Fruit fly (Drosophila melanogaster): ENCODE data around the gene Dbct.

Dbct gene

dm6 chrX:15078394-15078793 lies 7.5 kb upstream of the Dbct start (continued):
- TF ChIP-seq CG34422 (GFP tag; IDR thresholded peaks at IDR 0.05) (no peak), lbe (GFP tag; optimal IDR thresholded peaks at IDR 0.05) (no peak), Med (GFP tag) (peak; percentile 24), Aef1 (GFP tag; IDR thresholded peaks at IDR 0.05) (no peak), CG13624 (GFP tag; optimal IDR thresholded peaks at IDR 0.05) (peak; percentile 22), run (tag; optimal IDR thresholded peaks at IDR 0.05) (peak; percentile 84), br (optimal IDR thresholded peaks at IDR 0.05) (no peak), MTF-1 (GFP tag; optimal IDR thresholded peaks at IDR 0.05; ENCODE audit: borderline replicate concordance) (peak; percentile 48), trh (GFP tag; optimal IDR thresholded peaks at IDR 0.05) (no peak), CG10147 (GFP tag; optimal IDR thresholded peaks at IDR 0.05) (no peak), CG5245 (GFP tag; optimal IDR thresholded peaks at IDR 0.05) (no peak), Bdp1 (GFP tag; optimal IDR thresholded peaks at IDR 0.05) (no peak), Dfd (GFP tag; optimal IDR thresholded peaks at IDR 0.05) (no peak), CG4707 (GFP tag; optimal IDR thresholded peaks at IDR 0.05) (peak; percentile 28), CG11696 (GFP tag; IDR thresholded peaks at IDR 0.05) (no peak), Ravus (GFP tag; IDR thresholded peaks at IDR 0.05) (no peak), CG12299 (tag; optimal IDR thresholded peaks at IDR 0.05) (peak; percentile 14), CG16813 (GFP tag; IDR thresholded peaks at IDR 0.05; ENCODE audit: partially characterized antibody) (no peak), CG3726 (GFP tag; IDR thresholded peaks at IDR 0.05) (no peak), BtbVII (GFP tag; optimal IDR thresholded peaks at IDR 0.05) (peak; percentile 64), maf-S (GFP tag; optimal IDR thresholded peaks at IDR 0.05) (no peak), CG10543 (GFP tag; optimal IDR thresholded peaks at IDR 0.05) (peak; percentile 66), wor (GFP tag; IDR thresholded peaks at IDR 0.05) (no peak), pros (GFP tag; optimal IDR thresholded peaks at IDR 0.05) (no peak), unpg (GFP tag; optimal IDR thresholded peaks at IDR 0.05) (peak; percentile 13), CG33557 (GFP tag; optimal IDR thresholded peaks at IDR 0.05) (peak; percentile 47), eve (GFP tag; optimal IDR thresholded peaks at IDR 0.05) (no peak), sd (tag; optimal IDR thresholded peaks at IDR 0.05) (peak; percentile 35), CG8944 (GFP tag; optimal IDR thresholded peaks at IDR 0.05) (no peak), CG7556 (GFP tag; optimal IDR thresholded peaks at IDR 0.05) (no peak), bab2 (GFP tag; optimal IDR thresholded peaks at IDR 0.05) (no peak), ato (GFP tag; IDR thresholded peaks at IDR 0.05; ENCODE audit: partially characterized antibody) (no peak), hkb (optimal IDR thresholded peaks at IDR 0.05) (no peak), hkb (GFP tag; IDR thresholded peaks at IDR 0.05) (peak; percentile 42; the same call in 1 of the 2 replicates), Oli (tag; optimal IDR thresholded peaks at IDR 0.05) (no peak), sens-2 (GFP tag; IDR thresholded peaks at IDR 0.05) (peak; percentile 80), CG13287 (GFP tag; IDR thresholded peaks at IDR 0.05; ENCODE audit: partially characterized antibody) (no peak), salm (tag; optimal IDR thresholded peaks at IDR 0.05) (peak; percentile 25), CG3281 (GFP tag; optimal IDR thresholded peaks at IDR 0.05) (no peak), CG3407 (GFP tag; optimal IDR thresholded peaks at IDR 0.05) (peak; percentile 15), CG8089 (GFP tag; optimal IDR thresholded peaks at IDR 0.05) (no peak), CG11398 (GFP tag; optimal IDR thresholded peaks at IDR 0.05) (no peak), dmrt11E (tag; optimal IDR thresholded peaks at IDR 0.05) (peak; percentile 25), Nf-YB (GFP tag; optimal IDR thresholded peaks at IDR 0.05) (no peak), Hr78 (GFP tag; optimal IDR thresholded peaks at IDR 0.05) (no peak), tx (GFP tag; optimal IDR thresholded peaks at IDR 0.05) (no peak), E2f1 (GFP tag; IDR thresholded peaks at IDR 0.05) (no peak), slp2 (GFP tag; optimal IDR thresholded peaks at IDR 0.05) (no peak), Fer3 (tag; optimal IDR thresholded peaks at IDR 0.05) (no peak), Abd-B (GFP tag; optimal IDR thresholded peaks at IDR 0.05) (no peak), CG10209 (GFP tag; optimal IDR thresholded peaks at IDR 0.05) (peak; percentile 14), fd102C (GFP tag; optimal IDR thresholded peaks at IDR 0.05) (no peak)

Measured in whole organism, embryonic.